Fruit fly (Drosophila melanogaster): ENCODE data around the gene Alg1.

Alg1 gene

dm6 chr3R:17793287-17793686, 17.6 kb downstream of the Alg1 start:
- TF ChIP-seq CG11398 (GFP tag; optimal IDR thresholded peaks at IDR 0.05): no peak
- no peak for TF ChIP-seq CG12155 (GFP tag; optimal IDR thresholded peaks at IDR 0.05)
- TF ChIP-seq bowl (GFP tag; IDR thresholded peaks at IDR 0.05): no peak
- TF ChIP-seq crol (GFP tag; IDR thresholded peaks at IDR 0.05): peak; percentile 73

- TF ChIP-seq sens (GFP tag) (peak; percentile 47), Dbx (GFP tag; IDR thresholded peaks at IDR 0.05) (no peak), nom (GFP tag; optimal IDR thresholded peaks at IDR 0.05) (peak; percentile 2), row (GFP tag; IDR thresholded peaks at IDR 0.05) (0 out of 3 replicates have a peak, but pooled peaks have one; percentile 5), MTF-1 (GFP tag; optimal IDR thresholded peaks at IDR 0.05; ENCODE audit: borderline replicate concordance) (no peak)
Measured at dm6 chr3R:17789937-17790336, 21.0 kb downstream of the Alg1 start.

- TF ChIP-seq ci (GFP tag; IDR thresholded peaks at IDR 0.05) (peak; percentile 61; the same call in 1 of the 3 replicates), Blimp-1 (GFP tag; optimal IDR thresholded peaks at IDR 0.05) (peak; percentile 29), Nf-YA (GFP tag; IDR thresholded peaks at IDR 0.05) (no peak), otp (GFP tag; IDR thresholded peaks at IDR 0.05) (no peak), Med (GFP tag) (peak; percentile 4), gem (tag; optimal IDR thresholded peaks at IDR 0.05) (peak; percentile 41), CG17361 (GFP tag; IDR thresholded peaks at IDR 0.05) (peak; percentile 12; the same call in 1 of the 3 replicates), Drgx (GFP tag; IDR thresholded peaks at IDR 0.05) (peak; percentile 40; the same call in 1 of the 2 replicates), phol (tag; optimal IDR thresholded peaks at IDR 0.05) (peak; percentile 2), CG12299 (tag; optimal IDR thresholded peaks at IDR 0.05) (no peak), CG10979 (tag; optimal IDR thresholded peaks at IDR 0.05) (peak; percentile 52), Ets65A (GFP tag) (peak; percentile 34), CG17359 (tag; optimal IDR thresholded peaks at IDR 0.05) (peak; percentile 13), nmo (GFP tag; optimal IDR thresholded peaks at IDR 0.05) (peak; percentile 37), CG7839 (tag; optimal IDR thresholded peaks at IDR 0.05) (peak; percentile 13), bsh (GFP tag; optimal IDR thresholded peaks at IDR 0.05) (peak in 1 of 2 experiments; percentile 56), CG2712 (tag; optimal IDR thresholded peaks at IDR 0.05) (peak; percentile 33), CG17802 (tag; optimal IDR thresholded peaks at IDR 0.05) (peak; percentile 37), ewg (GFP tag; optimal IDR thresholded peaks at IDR 0.05) (no peak), CG14441 (GFP tag; IDR thresholded peaks at IDR 0.05) (peak; percentile 18; the same call in 1 of the 2 replicates), gro (GFP tag; optimal IDR thresholded peaks at IDR 0.05) (no peak), ATbp (GFP tag; optimal IDR thresholded peaks at IDR 0.05) (peak; percentile 6), CG15011 (GFP tag; optimal IDR thresholded peaks at IDR 0.05) (no peak), pan (optimal IDR thresholded peaks at IDR 0.05) (no peak), pan (GFP tag; optimal IDR thresholded peaks at IDR 0.05 in 1 of 2, IDR thresholded peaks at IDR 0.05 in 1 of 2) (peak in 1 of 2 experiments; percentile 23), Sox102F (GFP tag; optimal IDR thresholded peaks at IDR 0.05) (peak; percentile 17), ssp (GFP tag; IDR thresholded peaks at IDR 0.05) (no peak), unpg (GFP tag; optimal IDR thresholded peaks at IDR 0.05) (peak; percentile 4), CG2678 (tag; optimal IDR thresholded peaks at IDR 0.05) (peak; percentile 12), dmrt99B (tag; optimal IDR thresholded peaks at IDR 0.05) (peak; percentile 4), tin (GFP tag; optimal IDR thresholded peaks at IDR 0.05) (peak; percentile 4), CG18011 (GFP tag; optimal IDR thresholded peaks at IDR 0.05) (no peak), sc (optimal IDR thresholded peaks at IDR 0.05) (no peak), sc (GFP tag; optimal IDR thresholded peaks at IDR 0.05) (peak; percentile 9), trem (tag; optimal IDR thresholded peaks at IDR 0.05) (peak; percentile 1), CG43689 (GFP tag; IDR thresholded peaks at IDR 0.05) (no peak), CG31441 (GFP tag; IDR thresholded peaks at IDR 0.05) (peak; percentile 37; the same call in 1 of the 2 replicates), pho (GFP tag; optimal IDR thresholded peaks at IDR 0.05) (no peak), CG9609 (GFP tag; optimal IDR thresholded peaks at IDR 0.05) (no peak)
Measured at dm6 chr3R:17787780-17788179, 23.2 kb downstream of the Alg1 start.
